Fruit fly (Drosophila melanogaster) whole organism, embryonic: ENCODE results near the gene Rad23.

ENCODE experiments used
- Ada2b ChIP-seq: fragments of 200-800 bp; sonication (Bioruptor generic); IDR thresholded peaks from 2 replicates; pipeline ENCODE4 v1.3.6; 2022; ENCODE audit warnings: missing biosample characterization, missing genetic modification characterization
- CG17568 ChIP-seq: fragments of 200-800 bp; sonication (Bioruptor generic); optimal IDR thresholded peaks from 2 replicates; lab custom pipeline; 2018; ENCODE audit warnings: missing biosample characterization, mild to moderate bottlenecking, missing genetic modification characterization, moderate library complexity
- NFAT ChIP-seq: fragments of 200-800 bp; sonication (Bioruptor generic); IDR thresholded peaks from 2 replicates; pipeline ENCODE4 v1.3.6; 2022; ENCODE audit warnings: missing biosample characterization, missing genetic modification characterization
- Sry-δ ChIP-seq: fragments of 200-800 bp; sonication (Bioruptor generic); optimal IDR thresholded peaks from 2 replicates; lab custom pipeline; 2016; ENCODE audit warnings: missing biosample characterization, missing genetic modification characterization
- gem ChIP-seq: fragments of 200-800 bp; sonication (Bioruptor generic); optimal IDR thresholded peaks from 2 replicates; lab custom pipeline; 2019; ENCODE audit warnings: missing biosample characterization, mild to moderate bottlenecking, missing genetic modification characterization, moderate library complexity
- pnt ChIP-seq: fragments of 200-800 bp; sonication (Bioruptor generic); optimal IDR thresholded peaks from 3 replicates; lab custom pipeline; 2016; ENCODE audit warnings: missing biosample characterization, missing genetic modification characterization
- run ChIP-seq: fragments of 200-800 bp; sonication (Bioruptor generic); optimal IDR thresholded peaks from 3 replicates; lab custom pipeline; 2018; ENCODE audit warnings: missing biosample characterization, mild to moderate bottlenecking, missing genetic modification characterization

- TF ChIP-seq CG17568, result no peak
- no peak for TF ChIP-seq run (tag; lab: Kevin White, UChicago)
- no peak for TF ChIP-seq Ada2b (GFP tag; lab: Robert Waterston, UW)
- no peak for TF ChIP-seq pnt (GFP tag; lab: Kevin White, UChicago)
- TF ChIP-seq Sry-δ, result no peak
- no peak for TF ChIP-seq NFAT (GFP tag; lab: Robert Waterston, UW)
- TF ChIP-seq gem (tag; lab: Kevin White, UChicago), result no peak
These were observed 28.1 kb downstream of the Rad23 start for dm6 chr4:336021-336420.
